Fruit fly (Drosophila melanogaster) whole organism, embryonic: ENCODE measurements around the gene CG31560.

Experiments used
- Atf3 ChIP-seq: fragments of 200-800 bp; sonication (Bioruptor generic); optimal IDR thresholded peaks from 3 replicates; lab custom pipeline; 2016; ENCODE audit warnings: missing biosample characterization, missing genetic modification characterization
- CG11695 ChIP-seq: fragments of 200-800 bp; sonication (Bioruptor generic); IDR thresholded peaks from 3 replicates; pipeline ENCODE4 v1.3.6; 2022; ENCODE audit warnings: missing biosample characterization, missing genetic modification characterization
- CG12071 ChIP-seq: fragments of 200-800 bp; sonication (Bioruptor generic); optimal IDR thresholded peaks from 3 replicates; lab custom pipeline; 2018; ENCODE audit warnings: missing biosample characterization, mild to moderate bottlenecking, missing genetic modification characterization
- CG12744 ChIP-seq: fragments of 200-800 bp; sonication (Bioruptor generic); optimal IDR thresholded peaks from 2 replicates; lab custom pipeline; 2016; ENCODE audit warnings: missing biosample characterization, missing genetic modification characterization
- CG14050 ChIP-seq: fragments of 200-800 bp; sonication (Bioruptor generic); IDR thresholded peaks from 3 replicates; pipeline ENCODE4 v1.3.6; 2022; ENCODE audit warnings: missing biosample characterization, missing genetic modification characterization
- CG15073 ChIP-seq: fragments of 200-800 bp; sonication (Bioruptor generic); optimal IDR thresholded peaks from 2 replicates; lab custom pipeline; 2016; ENCODE audit warnings: missing biosample characterization, missing genetic modification characterization
- CG1602 ChIP-seq: fragments of 200-800 bp; sonication (Bioruptor generic); optimal IDR thresholded peaks from 3 replicates; lab custom pipeline; 2016; ENCODE audit warnings: missing biosample characterization, missing genetic modification characterization
- CG17186 ChIP-seq: fragments of 200-800 bp; sonication (Bioruptor generic); optimal IDR thresholded peaks from 3 replicates; lab custom pipeline; 2017; ENCODE audit warnings: missing biosample characterization, missing genetic modification reagents, missing genetic modification characterization
- CG17361 ChIP-seq: fragments of 200-800 bp; sonication (Bioruptor generic); IDR thresholded peaks from 3 replicates; pipeline ENCODE4 v1.3.6; 2022; ENCODE audit warnings: missing biosample characterization, missing genetic modification characterization
- CG1792 ChIP-seq: fragments of 200-800 bp; sonication (Bioruptor generic); optimal IDR thresholded peaks from 2 replicates; lab custom pipeline; 2016; ENCODE audit warnings: missing biosample characterization, missing genetic modification characterization
- CG18476 ChIP-seq: fragments of 200-800 bp; sonication (Bioruptor generic); optimal IDR thresholded peaks from 2 replicates; lab custom pipeline; 2016; ENCODE audit warnings: missing biosample characterization, mild to moderate bottlenecking, missing genetic modification characterization
- CG18619 ChIP-seq: fragments of 200-800 bp; sonication (Bioruptor generic); optimal IDR thresholded peaks from 3 replicates; lab custom pipeline; 2017; ENCODE audit warnings: missing biosample characterization, mild to moderate bottlenecking, missing genetic modification characterization
- CG2678 ChIP-seq: fragments of 200-800 bp; sonication (Bioruptor generic); optimal IDR thresholded peaks from 3 replicates; lab custom pipeline; 2019; ENCODE audit warnings: missing biosample characterization, mild to moderate bottlenecking, missing genetic modification characterization, moderate library complexity
- CG31441 ChIP-seq: fragments of 200-800 bp; sonication (Bioruptor generic); IDR thresholded peaks from 2 replicates; pipeline ENCODE4 v1.3.6; 2022; ENCODE audit warnings: missing biosample characterization, missing genetic modification characterization
- CG32532 ChIP-seq: fragments of 200-800 bp; sonication (Bioruptor generic); IDR thresholded peaks from 2 replicates; pipeline ENCODE4 v1.3.6; 2022; ENCODE audit warnings: missing biosample characterization, missing genetic modification characterization
- CG34422 ChIP-seq: fragments of 200-800 bp; sonication (Bioruptor generic); IDR thresholded peaks from 3 replicates; pipeline ENCODE4 v1.3.6; 2022; ENCODE audit warnings: missing biosample characterization, missing genetic modification characterization
- CG4360 ChIP-seq: fragments of 200-800 bp; sonication (Bioruptor generic); IDR thresholded peaks from 2 replicates; pipeline ENCODE4 v1.3.6; 2022; ENCODE audit warnings: missing biosample characterization, missing genetic modification characterization
- CG4820 ChIP-seq: fragments of 200-800 bp; sonication (Bioruptor generic); optimal IDR thresholded peaks from 3 replicates; lab custom pipeline; 2016; ENCODE audit warnings: missing biosample characterization, missing genetic modification characterization
- CG6683 ChIP-seq: fragments of 200-800 bp; sonication (Bioruptor generic); optimal IDR thresholded peaks from 2 replicates; lab custom pipeline; 2017; ENCODE audit warnings: missing biosample characterization, mild to moderate bottlenecking, missing genetic modification characterization, missing genetic modification reagents
- CG7786 ChIP-seq: fragments of 200-800 bp; sonication (Bioruptor generic); optimal IDR thresholded peaks from 2 replicates; lab custom pipeline; 2016; ENCODE audit warnings: missing biosample characterization, missing genetic modification characterization
- Chrac-16 ChIP-seq: fragments of 200-800 bp; sonication (Bioruptor generic); optimal IDR thresholded peaks from 3 replicates; lab custom pipeline; 2016; ENCODE audit warnings: missing biosample characterization, missing genetic modification characterization
- Dll ChIP-seq: fragments of 200-800 bp; sonication (Bioruptor generic); IDR thresholded peaks from 4 replicates; pipeline ENCODE4 v1.3.6; 2022; ENCODE audit warnings: missing biosample characterization, missing genetic modification characterization; ENCODE audit not compliant: partially characterized antibody
- Doc2 ChIP-seq: fragments of 200-800 bp; sonication (Bioruptor generic); IDR thresholded peaks from 2 replicates; pipeline ENCODE4 v1.3.6; 2022; ENCODE audit warnings: missing biosample characterization, missing genetic modification characterization
- Dref ChIP-seq: fragments of 200-800 bp; sonication (Bioruptor generic); IDR thresholded peaks from 2 replicates; pipeline ENCODE4 v1.3.6; 2022; ENCODE audit warnings: missing biosample characterization, missing genetic modification characterization
- E2f2 ChIP-seq: fragments of 200-800 bp; sonication (Bioruptor generic); IDR thresholded peaks from 2 replicates; pipeline ENCODE4 v1.3.6; 2022; ENCODE audit warnings: missing biosample characterization, missing genetic modification characterization
- Fer3 ChIP-seq: fragments of 200-800 bp; sonication (Bioruptor generic); optimal IDR thresholded peaks from 2 replicates; lab custom pipeline; 2018; ENCODE audit warnings: missing biosample characterization, mild to moderate bottlenecking, missing genetic modification characterization, moderate library complexity
- H2.0 ChIP-seq: fragments of 200-800 bp; sonication (Bioruptor generic); IDR thresholded peaks from 2 replicates; pipeline ENCODE4 v1.3.6; 2022; ENCODE audit warnings: missing biosample characterization, missing genetic modification characterization
- HLH3B ChIP-seq: fragments of 200-800 bp; sonication (Bioruptor generic); IDR thresholded peaks from 2 replicates; pipeline ENCODE4 v1.3.6; 2022; ENCODE audit warnings: missing biosample characterization, missing genetic modification characterization
- HLHmδ ChIP-seq: fragments of 200-800 bp; sonication (Bioruptor generic); optimal IDR thresholded peaks from 2 replicates; lab custom pipeline; 2018; ENCODE audit warnings: missing biosample characterization, mild to moderate bottlenecking, missing genetic modification characterization, moderate library complexity
- Hand ChIP-seq: fragments of 200-800 bp; sonication (Bioruptor generic); optimal IDR thresholded peaks from 2 replicates; lab custom pipeline; 2017; ENCODE audit warnings: mild to moderate bottlenecking, missing biosample characterization, missing genetic modification reagents, missing genetic modification characterization
- Hr3 ChIP-seq: fragments of 200-800 bp; sonication (Bioruptor generic); optimal IDR thresholded peaks from 3 replicates; lab custom pipeline; 2016; ENCODE audit warnings: missing biosample characterization, missing genetic modification characterization
- Myb ChIP-seq: fragments of 200-800 bp; sonication (Bioruptor generic); optimal IDR thresholded peaks from 2 replicates; lab custom pipeline; 2016; ENCODE audit warnings: missing biosample characterization, missing genetic modification characterization
- NFAT ChIP-seq: fragments of 200-800 bp; sonication (Bioruptor generic); IDR thresholded peaks from 2 replicates; pipeline ENCODE4 v1.3.6; 2022; ENCODE audit warnings: missing biosample characterization, missing genetic modification characterization
- Oli ChIP-seq: fragments of 200-800 bp; sonication (Bioruptor generic); optimal IDR thresholded peaks from 2 replicates; lab custom pipeline; 2018; ENCODE audit warnings: missing biosample characterization, mild to moderate bottlenecking, missing genetic modification characterization, moderate library complexity
- Sin3A ChIP-seq: fragments of >200 bp; optimal IDR thresholded peaks from 2 replicates; lab custom pipeline; 2018
- aop ChIP-seq: fragments of 200-800 bp; sonication (Bioruptor generic); IDR thresholded peaks from 2 replicates; pipeline ENCODE4 v1.3.6; 2022; ENCODE audit warnings: missing biosample characterization, missing genetic modification characterization
- cato ChIP-seq: fragments of 200-800 bp; sonication (Bioruptor generic); optimal IDR thresholded peaks from 2 replicates; lab custom pipeline; 2016; ENCODE audit warnings: missing biosample characterization, missing genetic modification characterization, borderline replicate concordance
- corto ChIP-seq: fragments of 200-800 bp; sonication (Bioruptor generic); optimal IDR thresholded peaks from 2 replicates; lab custom pipeline; 2016; ENCODE audit warnings: missing biosample characterization, mild to moderate bottlenecking, missing genetic modification characterization, moderate library complexity
- ftz-f1 ChIP-seq: fragments of 200-800 bp; sonication (Bioruptor generic); optimal IDR thresholded peaks from 2 replicates; lab custom pipeline; 2016; ENCODE audit warnings: missing biosample characterization, missing genetic modification characterization
- hbn ChIP-seq: fragments of 200-800 bp; sonication (Bioruptor generic); IDR thresholded peaks from 2 replicates; pipeline ENCODE4 v1.3.6; 2022; ENCODE audit warnings: missing biosample characterization, missing genetic modification characterization; ENCODE audit not compliant: partially characterized antibody
- pros ChIP-seq: fragments of 200-800 bp; sonication (Bioruptor generic); optimal IDR thresholded peaks from 3 replicates; lab custom pipeline; 2019; ENCODE audit warnings: missing biosample characterization, mild to moderate bottlenecking, missing genetic modification characterization, moderate library complexity
- psq ChIP-seq: fragments of 200-800 bp; sonication (Bioruptor generic); optimal IDR thresholded peaks from 2 replicates; lab custom pipeline; 2017; ENCODE audit warnings: missing biosample characterization, missing genetic modification characterization
- row ChIP-seq: fragments of 200-800 bp; sonication (Bioruptor generic); IDR thresholded peaks from 3 replicates; pipeline ENCODE4 v1.3.6; 2022; ENCODE audit warnings: missing biosample characterization, missing genetic modification characterization
- shn ChIP-seq: fragments of 200-800 bp; sonication (Bioruptor generic); optimal IDR thresholded peaks from 3 replicates; lab custom pipeline; 2016; ENCODE audit warnings: missing biosample characterization, missing genetic modification characterization
- sima ChIP-seq: fragments of 200-800 bp; sonication (Bioruptor generic); optimal IDR thresholded peaks from 2 replicates; lab custom pipeline; 2016; ENCODE audit warnings: missing biosample characterization, missing genetic modification characterization
- slbo ChIP-seq: fragments of 200-800 bp; sonication (Bioruptor generic); IDR thresholded peaks from 2 replicates; pipeline ENCODE4 v1.3.6; 2022; ENCODE audit warnings: missing biosample characterization, missing genetic modification characterization
- slou ChIP-seq: fragments of 200-800 bp; sonication (Bioruptor generic); optimal IDR thresholded peaks from 3 replicates; lab custom pipeline; 2016; ENCODE audit warnings: missing biosample characterization, missing genetic modification characterization
- stc ChIP-seq: fragments of 200-800 bp; sonication (Bioruptor generic); IDR thresholded peaks from 2 replicates; pipeline ENCODE4 v1.3.6; 2022; ENCODE audit warnings: missing biosample characterization, missing genetic modification characterization
- sug ChIP-seq: fragments of 200-800 bp; optimal IDR thresholded peaks from 2 replicates; lab custom pipeline; 2019; ENCODE audit warnings: missing biosample characterization, mild to moderate bottlenecking, missing genetic modification characterization, moderate library complexity
- tna ChIP-seq: fragments of 200-800 bp; sonication (Bioruptor generic); IDR thresholded peaks from 2 replicates; pipeline ENCODE4 v1.3.6; 2022; ENCODE audit warnings: missing biosample characterization, missing genetic modification characterization; ENCODE audit not compliant: partially characterized antibody
- ttk ChIP-seq: fragments of 200-800 bp; sonication (Bioruptor generic); IDR thresholded peaks from 2 replicates; pipeline ENCODE4 v2.1.2; 2022; ENCODE audit warnings: missing biosample characterization, missing genetic modification characterization
- z ChIP-seq: fragments of 200-800 bp; sonication (Bioruptor generic); IDR thresholded peaks from 3 replicates; pipeline ENCODE4 v1.3.6; 2022; ENCODE audit warnings: missing biosample characterization, missing genetic modification characterization
- zfh1 ChIP-seq: fragments of 200-800 bp; sonication (Bioruptor generic); IDR thresholded peaks from 3 replicates; pipeline ENCODE4 v1.3.6; 2022; ENCODE audit warnings: missing biosample characterization, missing genetic modification characterization

CG31560 gene

DNA sequence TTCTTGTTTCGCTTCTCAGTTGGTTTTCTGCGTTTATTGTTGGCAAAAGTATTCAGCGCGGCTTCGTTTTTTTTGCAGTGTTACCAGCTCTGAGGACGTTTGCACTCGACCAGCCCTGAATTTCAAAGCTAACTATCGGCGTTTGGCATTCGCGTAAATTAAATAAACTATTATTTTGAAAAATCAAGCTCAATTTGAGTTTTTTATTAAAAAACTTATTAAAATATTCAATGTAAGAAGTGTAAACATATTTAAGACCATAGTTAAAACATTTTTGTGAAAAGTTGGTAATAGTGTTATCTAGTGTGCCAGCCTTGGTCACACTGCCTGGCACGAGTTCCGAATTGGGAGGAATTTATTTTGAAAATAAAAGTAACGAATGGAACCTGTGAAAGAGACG is 36.0 kb downstream of the CG31560 start, which contains the start of the genes SmD2 and CG18048 (continued):
- TF ChIP-seq CG4820 (GFP tag; lab: Kevin White, UChicago) (no peak), row (GFP tag; lab: Robert Waterston, UW) (peak; percentile 83), corto (GFP tag; lab: Kevin White, UChicago) (no peak), Hand (GFP tag; lab: Kevin White, UChicago) (no peak), sima (GFP tag; lab: Kevin White, UChicago) (no peak), tna (GFP tag; lab: Robert Waterston, UW) (peak; percentile 43; the same call in 1 of the 2 replicates), aop (GFP tag; lab: Robert Waterston, UW) (no peak), CG17186 (GFP tag; lab: Kevin White, UChicago) (peak; percentile 67), HLHmδ (GFP tag; lab: Kevin White, UChicago) (no peak), hbn (peak; percentile 65), Dref (GFP tag; lab: Robert Waterston, UW) (peak; percentile 31), H2.0 (GFP tag; lab: Robert Waterston, UW) (no peak), slou (GFP tag; lab: Kevin White, UChicago) (no peak), CG15073 (no peak), CG12744 (no peak), CG11695 (GFP tag; lab: Robert Waterston, UW) (no peak), Atf3 (GFP tag; lab: Kevin White, UChicago) (no peak), pros (GFP tag; lab: Kevin White, UChicago) (no peak), CG4360 (GFP tag; lab: Robert Waterston, UW) (no peak), CG18619 (no peak), CG18476 (GFP tag; lab: Kevin White, UChicago) (no peak), sug (tag; lab: Kevin White, UChicago) (peak; percentile 40), Hr3 (no peak), ttk (GFP tag; lab: Robert Waterston, UW) (no peak), CG1602 (GFP tag; lab: Kevin White, UChicago) (no peak), stc (GFP tag; lab: Robert Waterston, UW) (no peak), CG12071 (GFP tag; lab: Kevin White, UChicago) (no peak), NFAT (no peak), slbo (GFP tag; lab: Robert Waterston, UW) (0 out of 2 replicates have a peak, but pooled peaks have one; percentile 6), CG1792 (GFP tag; lab: Kevin White, UChicago) (no peak), shn (GFP tag; lab: Kevin White, UChicago) (no peak), CG6683 (GFP tag; lab: Kevin White, UChicago) (no peak), CG34422 (GFP tag; lab: Robert Waterston, UW) (0 out of 3 replicates have a peak, but pooled peaks have one; percentile 51), cato (no peak), Chrac-16 (GFP tag; lab: Kevin White, UChicago) (peak; percentile 5), Doc2 (GFP tag; lab: Robert Waterston, UW) (no peak), psq (GFP tag; lab: Kevin White, UChicago) (no peak), CG17361 (peak; percentile 57; the same call in 1 of the 3 replicates), zfh1 (GFP tag; lab: Robert Waterston, UW) (no peak), Myb (GFP tag; lab: Kevin White, UChicago) (peak; percentile 61), Sin3A (lab: Kevin White, UChicago) (peak; percentile 90), CG2678 (no peak), CG14050 (GFP tag; lab: Robert Waterston, UW) (no peak), Dll (peak; percentile 85), CG7786 (no peak), E2f2 (peak; percentile 64), ftz-f1 (GFP tag; lab: Kevin White, UChicago) (no peak), HLH3B (GFP tag; lab: Robert Waterston, UW) (no peak), CG31441 (GFP tag; lab: Robert Waterston, UW) (peak; percentile 33; the same call in 1 of the 2 replicates), z (GFP tag; lab: Robert Waterston, UW) (no peak), Oli (tag; lab: Kevin White, UChicago) (no peak), CG32532 (GFP tag; lab: Robert Waterston, UW) (no peak), Fer3 (tag; lab: Kevin White, UChicago) (no peak)
